Worm (Caenorhabditis elegans) whole organism, late embryonic: ENCODE measurements around the gene C05E11.2.

Experiments
- C08G9.2 ChIP-seq: sonication (generic microtip); optimal IDR thresholded peaks from 2 replicates; lab custom pipeline; 2016; ENCODE audit warnings: mild to moderate bottlenecking, missing genetic modification characterization, moderate library complexity, missing compliant biosample characterization
- F13H6.1 ChIP-seq: sonication (generic microtip); optimal IDR thresholded peaks from 2 replicates; lab custom pipeline; 2016; ENCODE audit warnings: missing genetic modification characterization, missing compliant biosample characterization
- K02D7.2 ChIP-seq: sonication (generic microtip); optimal IDR thresholded peaks from 2 replicates; lab custom pipeline; 2017; ENCODE audit warnings: mild to moderate bottlenecking, missing genetic modification characterization, missing compliant biosample characterization
- K09A11.1 ChIP-seq: sonication (generic microtip); optimal IDR thresholded peaks from 2 replicates; lab custom pipeline; 2017; ENCODE audit warnings: antibody characterized with exemption, mild to moderate bottlenecking, missing genetic modification characterization, missing compliant biosample characterization; ENCODE audit not compliant: insufficient read depth
- ama-1 ChIP-seq: fragments of 150-350 bp; optimal IDR thresholded peaks from 2 replicates; lab custom pipeline; 2014
- ceh-14 ChIP-seq: sonication (generic microtip); optimal IDR thresholded peaks from 2 replicates; lab custom pipeline; 2016; ENCODE audit warnings: missing genotype, missing genetic modification characterization, missing compliant biosample characterization
- ceh-18 ChIP-seq: sonication (generic microtip); optimal IDR thresholded peaks from 2 replicates; lab custom pipeline; 2016; ENCODE audit warnings: missing genetic modification characterization, missing compliant biosample characterization
- ceh-19 ChIP-seq: fragments of 200-800 bp; sonication (Bioruptor generic); optimal IDR thresholded peaks from 2 replicates; lab custom pipeline; 2018; ENCODE audit warnings: mild to moderate bottlenecking, missing genetic modification characterization, missing compliant biosample characterization
- ceh-2 ChIP-seq: sonication (generic microtip); optimal IDR thresholded peaks from 2 replicates; lab custom pipeline; 2016; ENCODE audit warnings: missing genotype, missing genetic modification characterization, missing compliant biosample characterization
- ceh-22 ChIP-seq: sonication (generic microtip); optimal IDR thresholded peaks from 2 replicates; lab custom pipeline; 2017; ENCODE audit warnings: missing biosample characterization, missing genetic modification characterization
- ceh-24 ChIP-seq: sonication (generic microtip); optimal IDR thresholded peaks from 2 replicates; lab custom pipeline; 2016; ENCODE audit warnings: mild to moderate bottlenecking, missing genetic modification characterization, missing compliant biosample characterization
- ceh-30 ChIP-seq: fragments of 150-350 bp; optimal IDR thresholded peaks from 2 replicates; lab custom pipeline; 2014; ENCODE audit warnings: missing biosample characterization, missing genetic modification characterization
- ceh-31 ChIP-seq: sonication (generic microtip); optimal IDR thresholded peaks from 2 replicates; lab custom pipeline; 2016; ENCODE audit warnings: missing genetic modification characterization, missing compliant biosample characterization
- ceh-34 ChIP-seq: sonication (generic microtip); optimal IDR thresholded peaks from 2 replicates; lab custom pipeline; 2016; ENCODE audit warnings: mild to moderate bottlenecking, missing genetic modification characterization, missing compliant biosample characterization
- ceh-45 ChIP-seq: fragments of 200-800 bp; sonication (Bioruptor generic); IDR thresholded peaks from 2 replicates; pipeline ENCODE4 v1.3.6; 2022; ENCODE audit warnings: missing genetic modification reagents, missing genetic modification characterization, missing compliant biosample characterization
- ceh-48 ChIP-seq: sonication (generic microtip); optimal IDR thresholded peaks from 2 replicates; lab custom pipeline; 2016; ENCODE audit warnings: missing genetic modification characterization, inconsistent platforms, missing compliant biosample characterization
- che-1 ChIP-seq: sonication (generic microtip); optimal IDR thresholded peaks from 2 replicates; lab custom pipeline; 2016; ENCODE audit warnings: mild to moderate bottlenecking, missing genetic modification characterization, missing compliant biosample characterization
- dmd-4 ChIP-seq: sonication (generic microtip); optimal IDR thresholded peaks from 2 replicates; lab custom pipeline; 2016; ENCODE audit warnings: borderline replicate concordance, missing genetic modification characterization, missing compliant biosample characterization
- dve-1 ChIP-seq: sonication (generic microtip); optimal IDR thresholded peaks from 2 replicates; lab custom pipeline; 2017; ENCODE audit warnings: antibody characterized with exemption, mild to moderate bottlenecking, missing genetic modification characterization, missing compliant biosample characterization
- elt-2 ChIP-seq: sonication (generic microtip); optimal IDR thresholded peaks from 2 replicates; lab custom pipeline; 2016; ENCODE audit warnings: missing genetic modification reagents, missing genetic modification characterization, missing compliant biosample characterization
- ets-4 ChIP-seq: sonication (generic microtip); optimal IDR thresholded peaks from 2 replicates; lab custom pipeline; 2016; ENCODE audit warnings: missing genetic modification characterization, missing compliant biosample characterization
- fkh-10 ChIP-seq: fragments of 150-350 bp; optimal IDR thresholded peaks from 2 replicates; lab custom pipeline; 2014; ENCODE audit warnings: missing biosample characterization, missing genetic modification reagents, missing genetic modification characterization
- gmeb-2 ChIP-seq: sonication (generic microtip); optimal IDR thresholded peaks from 2 replicates; lab custom pipeline; 2016; ENCODE audit warnings: missing genetic modification characterization, inconsistent platforms, missing compliant biosample characterization
- hlh-13 ChIP-seq: fragments of 200-800 bp; sonication (Bioruptor generic); optimal IDR thresholded peaks from 2 replicates; lab custom pipeline; 2018; ENCODE audit warnings: mild to moderate bottlenecking, missing genetic modification characterization, missing compliant biosample characterization
- hlh-30 ChIP-seq: sonication (generic microtip); optimal IDR thresholded peaks from 2 replicates; lab custom pipeline; 2017; ENCODE audit warnings: antibody characterized with exemption, missing genetic modification characterization, missing compliant biosample characterization; ENCODE audit not compliant: insufficient read depth
- hlh-8 ChIP-seq: sonication (generic microtip); optimal IDR thresholded peaks from 2 replicates; lab custom pipeline; 2016; ENCODE audit warnings: missing genotype, missing genetic modification characterization, missing compliant biosample characterization
- lim-6 ChIP-seq: sonication (generic microtip); optimal IDR thresholded peaks from 2 replicates; lab custom pipeline; 2016; ENCODE audit warnings: missing genetic modification characterization, missing compliant biosample characterization
- lin-11 ChIP-seq: fragments of 200-800 bp; sonication (Bioruptor generic); optimal IDR thresholded peaks from 2 replicates; lab custom pipeline; 2018; ENCODE audit warnings: mild to moderate bottlenecking, missing genetic modification characterization, missing compliant biosample characterization
- mec-3 ChIP-seq: sonication (generic microtip); optimal IDR thresholded peaks from 2 replicates; lab custom pipeline; 2016; ENCODE audit warnings: borderline replicate concordance, missing genetic modification characterization, missing compliant biosample characterization
- nfya-1 ChIP-seq: sonication (generic microtip); optimal IDR thresholded peaks from 2 replicates; lab custom pipeline; 2017; ENCODE audit warnings: missing genetic modification characterization, mild to moderate bottlenecking, missing compliant biosample characterization, antibody characterized with exemption, moderate library complexity
- nhr-11 ChIP-seq: fragments of 150-350 bp; optimal IDR thresholded peaks from 2 replicates; lab custom pipeline; 2014; ENCODE audit warnings: missing biosample characterization, missing genetic modification characterization
- pax-1 ChIP-seq: fragments of 150-350 bp; optimal IDR thresholded peaks from 2 replicates; lab custom pipeline; 2014; ENCODE audit warnings: missing biosample characterization, missing genetic modification characterization
- pqm-1 ChIP-seq: sonication (generic microtip); optimal IDR thresholded peaks from 2 replicates; lab custom pipeline; 2016; ENCODE audit warnings: missing genetic modification characterization, missing compliant biosample characterization
- pros-1 ChIP-seq: fragments of 150-350 bp; optimal IDR thresholded peaks from 2 replicates; lab custom pipeline; 2014; ENCODE audit warnings: missing biosample characterization, missing genetic modification reagents, missing genetic modification characterization
- rnt-1 ChIP-seq: sonication (generic microtip); optimal IDR thresholded peaks from 2 replicates; lab custom pipeline; 2016; ENCODE audit warnings: missing genetic modification characterization, missing compliant biosample characterization
- sox-2 ChIP-seq: fragments of 200-800 bp; sonication (Bioruptor generic); IDR thresholded peaks from 2 replicates; pipeline ENCODE4 v1.3.6; 2022; ENCODE audit warnings: missing genetic modification reagents, missing genetic modification characterization, missing compliant biosample characterization
- sox-4 ChIP-seq: sonication (generic microtip); optimal IDR thresholded peaks from 2 replicates; lab custom pipeline; 2017; ENCODE audit warnings: mild to moderate bottlenecking, missing genetic modification characterization, inconsistent platforms, missing compliant biosample characterization
- syd-9 ChIP-seq: sonication (generic microtip); optimal IDR thresholded peaks from 2 replicates; lab custom pipeline; 2016; ENCODE audit warnings: mild to moderate bottlenecking, missing genetic modification characterization, moderate library complexity, missing compliant biosample characterization
- unc-42 ChIP-seq: sonication (generic microtip); optimal IDR thresholded peaks from 2 replicates; lab custom pipeline; 2016; ENCODE audit warnings: missing genotype, missing genetic modification characterization, missing compliant biosample characterization
- unc-55 ChIP-seq: sonication (generic microtip); optimal IDR thresholded peaks from 2 replicates; lab custom pipeline; 2017; ENCODE audit warnings: missing biosample characterization, missing genetic modification reagents, missing genetic modification characterization
- unc-86 ChIP-seq: sonication (generic microtip); optimal IDR thresholded peaks from 2 replicates; lab custom pipeline; 2016; ENCODE audit warnings: missing genetic modification characterization, missing compliant biosample characterization

C05E11.2 gene

ce11 chrX:4576272-4576671 is 10.4 kb upstream of the C05E11.2 start:
- peak; percentile 20 for TF ChIP-seq ceh-19
- peak; percentile 19 for TF ChIP-seq hlh-30 (tag; lab: Kevin White, UChicago)
- TF ChIP-seq K09A11.1 (tag; lab: Kevin White, UChicago) = no peak
- 0 out of 2 replicates have a peak, but pooled peaks have one; percentile 11 for TF ChIP-seq sox-2
- no peak for TF ChIP-seq dmd-4 (tag; lab: Kevin White, UChicago)
- TF ChIP-seq nfya-1 (tag; lab: Kevin White, UChicago) = peak; percentile 43
- TF ChIP-seq unc-42 (tag; lab: Kevin White, UChicago) = peak; percentile 22
- TF ChIP-seq ceh-48 (tag; lab: Kevin White, UChicago) = peak; percentile 88
- TF ChIP-seq ceh-31 = peak; percentile 71

- TF ChIP-seq hlh-13 (GFP tag; lab: Kevin White, UChicago) = no peak
- no peak for TF ChIP-seq ceh-14 (tag; lab: Kevin White, UChicago)
- no peak for TF ChIP-seq lim-6 (tag; lab: Kevin White, UChicago)
- TF ChIP-seq sox-2 = no peak
- no peak for TF ChIP-seq pros-1
- TF ChIP-seq unc-55 (GFP tag; lab: Kevin White, UChicago) = no peak
- no peak for TF ChIP-seq unc-86
- no peak for TF ChIP-seq dve-1 (tag; lab: Kevin White, UChicago)
- no peak for TF ChIP-seq gmeb-2 (tag; lab: Kevin White, UChicago)
- no peak for TF ChIP-seq dmd-4 (tag; lab: Kevin White, UChicago)
- no peak for TF ChIP-seq mec-3 (tag; lab: Kevin White, UChicago)
- no peak for TF ChIP-seq ceh-2
- no peak for TF ChIP-seq K09A11.1 (tag; lab: Kevin White, UChicago)
- TF ChIP-seq F13H6.1 (tag; lab: Kevin White, UChicago) = no peak
Measured at ce11 chrX:4577941-4578340, 8.8 kb upstream of the C05E11.2 start, which contains the start of gene C05E11.3. TSS of gene C05E11.3 (plus strand) at chrX:4578241.

DNA sequence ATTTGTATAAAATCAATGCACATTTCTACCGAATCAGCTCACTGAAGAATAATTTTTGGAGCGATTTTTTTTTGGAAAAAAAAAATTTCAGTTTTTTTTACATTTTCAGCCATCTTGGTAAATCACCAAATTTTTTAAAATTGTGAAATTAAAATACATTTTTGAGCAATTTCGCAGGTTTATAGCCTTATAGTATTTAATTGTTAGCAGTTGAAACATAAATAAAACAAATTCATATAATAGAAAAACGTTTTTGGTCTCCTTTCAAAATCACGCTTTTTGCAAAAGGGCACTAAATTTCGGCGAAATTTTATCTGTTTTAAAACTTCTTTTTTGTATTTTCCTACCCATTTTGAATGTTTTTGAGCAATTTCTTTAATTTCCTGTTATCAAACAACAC is 8.1 kb upstream of the C05E11.2 start:
- TF ChIP-seq unc-86 = no peak
- no peak for TF ChIP-seq ama-1 (lab: Kevin White, UChicago)
- TF ChIP-seq sox-2 = no peak
- TF ChIP-seq pax-1 (tag; lab: Kevin White, UChicago) = no peak
- no peak for TF ChIP-seq sox-4 (tag; lab: Kevin White, UChicago)

ce11 chrX:4585579-4585978 is 1.1 kb upstream of the C05E11.2 start, which contains the start of gene C05E11.7:
TSS of gene C05E11.7 (minus strand) at chrX:4585679.
- TF ChIP-seq ceh-2 (no peak), syd-9 (tag; lab: Kevin White, UChicago) (no peak), ceh-24 (tag; lab: Kevin White, UChicago) (no peak), unc-86 (no peak), dmd-4 (tag; lab: Kevin White, UChicago) (no peak), ceh-14 (tag; lab: Kevin White, UChicago) (no peak), nhr-11 (tag; lab: Kevin White, UChicago) (no peak), che-1 (tag; lab: Kevin White, UChicago) (no peak), ceh-45 (GFP tag; lab: Robert Waterston, UW) (no peak), ceh-22 (tag; lab: Kevin White, UChicago) (no peak), pax-1 (tag; lab: Kevin White, UChicago) (no peak), ceh-34 (tag; lab: Kevin White, UChicago) (no peak), lin-11 (tag; lab: Kevin White, UChicago) (no peak), ceh-30 (tag; lab: Kevin White, UChicago) (no peak), K09A11.1 (tag; lab: Kevin White, UChicago) (no peak), hlh-8 (no peak)

DNA sequence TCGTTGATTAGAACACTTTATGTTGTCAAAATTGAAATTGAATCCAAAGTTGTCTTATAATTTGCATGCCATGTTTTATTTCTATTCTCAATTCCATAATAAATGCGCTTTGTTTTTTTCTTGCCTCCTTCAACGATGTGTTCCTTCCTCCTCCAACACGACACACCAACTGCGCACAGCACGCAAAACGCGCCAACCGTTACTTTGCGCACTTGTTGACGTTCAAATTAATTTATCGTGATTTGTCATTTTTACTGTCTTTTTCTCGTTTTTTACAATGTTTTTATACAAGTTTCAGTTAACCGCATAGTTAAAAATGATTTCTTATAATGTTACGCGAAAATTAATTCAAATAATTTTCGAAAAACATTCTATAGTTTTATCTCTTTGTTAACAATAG is 1.2 kb downstream of the C05E11.2 start:
- peak; percentile 61 for TF ChIP-seq unc-42 (tag; lab: Kevin White, UChicago)
- no peak for TF ChIP-seq rnt-1
- no peak for TF ChIP-seq ceh-18 (tag; lab: Kevin White, UChicago)
- TF ChIP-seq sox-4 (tag; lab: Kevin White, UChicago) = no peak
- TF ChIP-seq ceh-45 (GFP tag; lab: Robert Waterston, UW) = no peak
- no peak for TF ChIP-seq ceh-19
- no peak for TF ChIP-seq pqm-1
- TF ChIP-seq gmeb-2 (tag; lab: Kevin White, UChicago) = no peak
- TF ChIP-seq syd-9 (tag; lab: Kevin White, UChicago) = no peak
- no peak for TF ChIP-seq ets-4 (tag; lab: Kevin White, UChicago)
- no peak for TF ChIP-seq unc-86
- TF ChIP-seq K02D7.2 (tag; lab: Kevin White, UChicago) = no peak
- TF ChIP-seq C08G9.2 (tag; lab: Kevin White, UChicago) = no peak
- no peak for TF ChIP-seq fkh-10 (GFP tag; lab: Kevin White, UChicago)
- TF ChIP-seq nfya-1 (tag; lab: Kevin White, UChicago) = peak; percentile 28
- peak; percentile 6 for TF ChIP-seq elt-2
- TF ChIP-seq ama-1 (lab: Kevin White, UChicago) = no peak
